Fruit fly (Drosophila melanogaster) whole organism, prepupa: Measurements from ENCODE around the gene mwh.

Experiments
- Blimp-1 ChIP-seq: fragments of 200-800 bp; sonication (Bioruptor generic); optimal IDR thresholded peaks from 3 replicates; lab custom pipeline; 2017; ENCODE audit warnings: missing biosample characterization, missing genetic modification characterization, mild to moderate bottlenecking, moderate library complexity, missing genetic modification reagents
- CG7368 ChIP-seq: fragments of 200-800 bp; sonication (Bioruptor generic); optimal IDR thresholded peaks from 3 replicates; lab custom pipeline; 2016; ENCODE audit warnings: missing biosample characterization, missing genetic modification characterization
- CG8632 ChIP-seq: fragments of 200-800 bp; sonication (Bioruptor generic); optimal IDR thresholded peaks from 3 replicates; lab custom pipeline; 2016; ENCODE audit warnings: missing biosample characterization, missing genetic modification characterization
- CG9139 ChIP-seq: fragments of 200-800 bp; sonication (Bioruptor generic); optimal IDR thresholded peaks from 3 replicates; lab custom pipeline; 2017; ENCODE audit warnings: missing biosample characterization, mild to moderate bottlenecking, missing genetic modification characterization
- Ets21C ChIP-seq: fragments of 200-800 bp; sonication (Bioruptor generic); optimal IDR thresholded peaks from 3 replicates; lab custom pipeline; 2016; ENCODE audit warnings: missing biosample characterization, missing genetic modification characterization
- Ets96B ChIP-seq: fragments of 200-800 bp; optimal IDR thresholded peaks from 2 replicates; lab custom pipeline; 2019; ENCODE audit warnings: missing biosample characterization, mild to moderate bottlenecking, missing genetic modification characterization, moderate library complexity
- Lpt ChIP-seq: fragments of 200-800 bp; sonication (Bioruptor generic); optimal IDR thresholded peaks from 3 replicates; lab custom pipeline; 2016; ENCODE audit warnings: missing biosample characterization, missing genetic modification characterization
- Sox102F ChIP-seq: fragments of 200-800 bp; sonication (Bioruptor generic); optimal IDR thresholded peaks from 2 replicates; lab custom pipeline; 2016; ENCODE audit warnings: missing biosample characterization, mild to moderate bottlenecking, missing genetic modification characterization
- Sox15 ChIP-seq: fragments of 200-800 bp; sonication (Bioruptor generic); optimal IDR thresholded peaks from 3 replicates; lab custom pipeline; 2016; ENCODE audit warnings: missing biosample characterization, missing genetic modification characterization
- eg ChIP-seq: fragments of 200-800 bp; sonication (Bioruptor generic); IDR thresholded peaks from 3 replicates; pipeline ENCODE4 v1.3.6; 2022; ENCODE audit warnings: missing biosample characterization, missing genetic modification characterization
- fd85E ChIP-seq: fragments of 200-800 bp; sonication (Bioruptor generic); optimal IDR thresholded peaks from 3 replicates; lab custom pipeline; 2016; ENCODE audit warnings: missing biosample characterization, missing genetic modification characterization
- fkh ChIP-seq: fragments of 200-800 bp; sonication (Bioruptor generic); optimal IDR thresholded peaks from 3 replicates; lab custom pipeline; 2017; ENCODE audit warnings: missing biosample characterization, mild to moderate bottlenecking, missing genetic modification characterization, moderate library complexity
- lz ChIP-seq: fragments of 200-800 bp; sonication (Bioruptor generic); optimal IDR thresholded peaks from 3 replicates; lab custom pipeline; 2016; ENCODE audit warnings: missing biosample characterization, missing genetic modification characterization
- salr ChIP-seq, 2 experiments: fragments of 200-800 bp; sonication (Bioruptor generic); optimal IDR thresholded peaks; 3 replicates each; lab custom pipeline; 2016 to 2018; ENCODE audit warnings: missing biosample characterization in 2 of 2, missing genetic modification characterization in 2 of 2, mild to moderate bottlenecking in 1 of 2

dm6 chr3L:1227303-1227797, 26.8 kb downstream of the mwh start, which contains the start of gene LysS:
- TF ChIP-seq Sox102F (GFP tag; lab: Kevin White, UChicago) (no peak), lz (GFP tag; lab: Kevin White, UChicago) (no peak), Lpt (GFP tag; lab: Kevin White, UChicago) (no peak), eg (no peak), salr (GFP tag; optimal IDR thresholded peaks at IDR 0.05; lab: Kevin White, UChicago) (no peak), CG8632 (GFP tag; lab: Kevin White, UChicago) (no peak), CG7368 (GFP tag; lab: Kevin White, UChicago) (no peak), CG9139 (GFP tag; lab: Kevin White, UChicago) (no peak), fkh (GFP tag; lab: Kevin White, UChicago) (no peak), Ets96B (no peak), Sox15 (GFP tag; lab: Kevin White, UChicago) (no peak), Blimp-1 (GFP tag; lab: Kevin White, UChicago) (no peak), fd85E (GFP tag; lab: Kevin White, UChicago) (no peak), Ets21C (GFP tag; lab: Kevin White, UChicago) (no peak)
